Worm (Caenorhabditis elegans): Measurements from ENCODE around the gene cpg-4.

Gene cpg-4

ce11 chrV:6018944-6019450 lies 22.8 kb downstream of the cpg-4 start, which contains the start of gene picc-1:
picc-1 (plus strand) TSS chrV:6018994.
- TF ChIP-seq nhr-21 (tag; optimal IDR thresholded peaks at IDR 0.05) (peak; percentile 28), sma-9 (GFP tag; optimal IDR thresholded peaks at IDR 0.05) (no peak), sma-9 (tag; optimal IDR thresholded peaks at IDR 0.05) (no peak), lsy-2 (tag; optimal IDR thresholded peaks at IDR 0.05) (peak in 1 of 2 experiments; percentile 32), mab-5 (tag; optimal IDR thresholded peaks at IDR 0.05) (no peak), nhr-25 (tag; optimal IDR thresholded peaks at IDR 0.05) (peak; percentile 18)

ce11 chrV:6022076-6022475 lies 25.9 kb downstream of the cpg-4 start:
- TF ChIP-seq nhr-21 (tag; optimal IDR thresholded peaks at IDR 0.05) = peak; percentile 46
- no peak for TF ChIP-seq Y55F3AM.14 (GFP tag; optimal IDR thresholded peaks at IDR 0.05)
- peak; percentile 54 for TF ChIP-seq nhr-25 (tag; optimal IDR thresholded peaks at IDR 0.05)
- TF ChIP-seq nhr-129 (tag; optimal IDR thresholded peaks at IDR 0.05) = peak; percentile 51
- TF ChIP-seq nhr-12 (tag; optimal IDR thresholded peaks at IDR 0.05) = no peak

- peak; percentile 15 for TF ChIP-seq zag-1 (tag; optimal IDR thresholded peaks at IDR 0.05)
- TF ChIP-seq lin-13 (GFP tag; optimal IDR thresholded peaks at IDR 0.05) = peak; percentile 19
- peak; percentile 91 for TF ChIP-seq F13H6.1 (tag; optimal IDR thresholded peaks at IDR 0.05)
- no peak for TF ChIP-seq elt-1 (tag; optimal IDR thresholded peaks at IDR 0.05)
- TF ChIP-seq sem-4 (tag; optimal IDR thresholded peaks at IDR 0.05) = peak; percentile 48
- peak; percentile 69 for TF ChIP-seq C34F6.9 (tag; optimal IDR thresholded peaks at IDR 0.05)
- TF ChIP-seq nhr-129 (tag; optimal IDR thresholded peaks at IDR 0.05) = peak; percentile 38
- peak; percentile 29 for TF ChIP-seq snpc-4 (tag; optimal IDR thresholded peaks at IDR 0.05)
- no peak for TF ChIP-seq nhr-11 (tag; optimal IDR thresholded peaks at IDR 0.05)
- no peak for TF ChIP-seq elt-3 (tag; optimal IDR thresholded peaks at IDR 0.05)
- no peak for TF ChIP-seq blmp-1 (tag; optimal IDR thresholded peaks at IDR 0.05; ENCODE audit: insufficient read depth)
- TF ChIP-seq ztf-4 (tag; optimal IDR thresholded peaks at IDR 0.05) = peak; percentile 18
- peak; percentile 35 for TF ChIP-seq crh-2 (tag; optimal IDR thresholded peaks at IDR 0.05)
- no peak for TF ChIP-seq ceh-16 (tag; optimal IDR thresholded peaks at IDR 0.05)
- peak; percentile 52 for TF ChIP-seq unc-55 (GFP tag; optimal IDR thresholded peaks at IDR 0.05)
- peak; percentile 57 for TF ChIP-seq egl-27 (tag; optimal IDR thresholded peaks at IDR 0.05)
- TF ChIP-seq R02D3.7 (tag; optimal IDR thresholded peaks at IDR 0.05) = no peak
- TF ChIP-seq unc-62 (GFP tag; optimal IDR thresholded peaks at IDR 0.05) = no peak
- peak; percentile 84 for TF ChIP-seq sma-9 (GFP tag; optimal IDR thresholded peaks at IDR 0.05)
- no peak for TF ChIP-seq sma-9 (tag; optimal IDR thresholded peaks at IDR 0.05)
- peak in 1 of 2 experiments; percentile 58 for TF ChIP-seq lsy-2 (tag; optimal IDR thresholded peaks at IDR 0.05)
- peak in 1 of 2 experiments; percentile 64 for TF ChIP-seq mdl-1 (tag; optimal IDR thresholded peaks at IDR 0.05)
- TF ChIP-seq nhr-6 (tag; optimal IDR thresholded peaks at IDR 0.05) = peak; percentile 51
- TF ChIP-seq aly-2 (tag; optimal IDR thresholded peaks at IDR 0.05) = no peak
Measured at ce11 chrV:6030559-6030975, 34.4 kb downstream of the cpg-4 start.

- TF ChIP-seq peb-1 (tag; optimal IDR thresholded peaks at IDR 0.05) = no peak
- TF ChIP-seq crh-2 (tag; optimal IDR thresholded peaks at IDR 0.05) = no peak
- no peak for TF ChIP-seq blmp-1 (tag; optimal IDR thresholded peaks at IDR 0.05; ENCODE audit: insufficient read depth)
- peak; percentile 67 for TF ChIP-seq sma-9 (GFP tag; optimal IDR thresholded peaks at IDR 0.05)
- no peak for TF ChIP-seq sma-9 (tag; optimal IDR thresholded peaks at IDR 0.05)
- no peak for TF ChIP-seq fos-1 (tag; optimal IDR thresholded peaks at IDR 0.05)
- TF ChIP-seq C34F6.9 (tag; optimal IDR thresholded peaks at IDR 0.05) = no peak
- TF ChIP-seq nhr-25 (tag; optimal IDR thresholded peaks at IDR 0.05) = no peak
- TF ChIP-seq R02D3.7 (tag; optimal IDR thresholded peaks at IDR 0.05) = no peak
Measured at ce11 chrV:6031585-6031984, 35.4 kb downstream of the cpg-4 start.

ce11 chrV:6033512-6033911 lies 37.3 kb downstream of the cpg-4 start:
- TF ChIP-seq ztf-1 (GFP tag; conservative IDR thresholded peaks at IDR 0.05) (no peak), blmp-1 (tag; optimal IDR thresholded peaks at IDR 0.05; ENCODE audit: insufficient read depth) (no peak), nhr-6 (tag; optimal IDR thresholded peaks at IDR 0.05) (no peak), ceh-82 (tag; optimal IDR thresholded peaks at IDR 0.05) (no peak), nhr-237 (tag; optimal IDR thresholded peaks at IDR 0.05) (no peak), C34F6.9 (tag; optimal IDR thresholded peaks at IDR 0.05) (peak; percentile 65), unc-55 (GFP tag; optimal IDR thresholded peaks at IDR 0.05) (no peak), nhr-25 (tag; optimal IDR thresholded peaks at IDR 0.05) (no peak), crh-2 (tag; optimal IDR thresholded peaks at IDR 0.05) (peak; percentile 23), sma-9 (GFP tag; optimal IDR thresholded peaks at IDR 0.05) (peak; percentile 1), sma-9 (tag; optimal IDR thresholded peaks at IDR 0.05) (no peak), sem-4 (tag; optimal IDR thresholded peaks at IDR 0.05) (no peak), nhr-129 (tag; optimal IDR thresholded peaks at IDR 0.05) (peak; percentile 56), unc-62 (GFP tag; optimal IDR thresholded peaks at IDR 0.05) (no peak), nhr-23 (tag; optimal IDR thresholded peaks at IDR 0.05) (no peak), lin-11 (tag; optimal IDR thresholded peaks at IDR 0.05) (no peak), F13H6.1 (tag; optimal IDR thresholded peaks at IDR 0.05) (peak; percentile 37), ama-1 (optimal IDR thresholded peaks at IDR 0.05) (no peak), unc-39 (tag; optimal IDR thresholded peaks at IDR 0.05) (no peak), lin-13 (GFP tag; optimal IDR thresholded peaks at IDR 0.05) (no peak), sma-3 (GFP tag; optimal IDR thresholded peaks at IDR 0.05) (no peak), zag-1 (tag; optimal IDR thresholded peaks at IDR 0.05) (peak; percentile 58), mdl-1 (tag; optimal IDR thresholded peaks at IDR 0.05) (no peak), snpc-4 (tag; optimal IDR thresholded peaks at IDR 0.05) (no peak), Y55F3AM.14 (GFP tag; optimal IDR thresholded peaks at IDR 0.05) (no peak), egl-27 (tag; optimal IDR thresholded peaks at IDR 0.05) (no peak), lin-39 (tag; optimal IDR thresholded peaks at IDR 0.05) (no peak), mbf-1 (tag; optimal IDR thresholded peaks at IDR 0.05) (no peak), nhr-77 (tag; optimal IDR thresholded peaks at IDR 0.05) (no peak), peb-1 (tag; optimal IDR thresholded peaks at IDR 0.05) (no peak)

Data from whole organism, L2 larva.